Worm (Caenorhabditis elegans): ENCODE results near the gene F17A2.16.

DNA sequence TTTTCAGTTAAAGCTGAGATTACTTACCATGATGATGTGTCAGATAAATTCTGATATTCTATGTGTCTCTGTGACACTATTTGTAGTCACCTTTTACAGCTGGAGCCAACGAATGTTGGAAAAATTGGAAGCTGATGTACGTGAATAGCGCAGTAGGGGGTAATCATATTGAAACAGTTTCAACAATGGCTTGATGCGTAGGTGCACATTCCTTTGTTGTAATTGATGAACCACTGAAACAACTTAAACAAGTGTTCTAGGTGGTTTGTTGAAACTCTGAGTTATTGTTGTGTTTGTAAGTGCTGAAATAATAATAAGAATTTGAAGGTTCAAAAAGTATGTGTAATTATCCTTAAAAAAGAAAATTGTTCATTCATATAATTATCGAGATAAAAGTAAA, 48.3 kb downstream of the F17A2.16 start, which contains the start of gene nspc-12:
- no peak for TF ChIP-seq ama-1 (optimal IDR thresholded peaks at IDR 0.05)
- TF ChIP-seq ceh-36 (tag; optimal IDR thresholded peaks at IDR 0.05) = no peak
- no peak for TF ChIP-seq F13C5.2 (tag; optimal IDR thresholded peaks at IDR 0.05)
